Worm (Caenorhabditis elegans) whole organism, midembryonic: Measurements from ENCODE around the gene Y38A10A.2.

Source experiments
- T22C8.4 ChIP-seq: fragments of 200-800 bp; sonication (Bioruptor generic); IDR thresholded peaks from 2 replicates; pipeline ENCODE4 v1.3.6; 2022; ENCODE audit warnings: missing genetic modification characterization, missing compliant biosample characterization
- cog-1 ChIP-seq: sonication (generic microtip); optimal IDR thresholded peaks from 2 replicates; lab custom pipeline; 2016; ENCODE audit warnings: missing genetic modification characterization, missing compliant biosample characterization
- med-1 ChIP-seq: sonication (generic microtip); optimal IDR thresholded peaks from 2 replicates; lab custom pipeline; 2017; ENCODE audit warnings: missing genetic modification characterization, mild to moderate bottlenecking, missing compliant biosample characterization, antibody characterized with exemption, missing genetic modification reagents; ENCODE audit not compliant: insufficient read depth
- ztf-23 ChIP-seq: fragments of 200-800 bp; sonication (Bioruptor generic); IDR thresholded peaks from 2 replicates; pipeline ENCODE4 v1.3.6; 2022; ENCODE audit warnings: missing genetic modification reagents, missing genetic modification characterization, missing compliant biosample characterization
- ztf-29 ChIP-seq: fragments of 200-800 bp; sonication (Bioruptor generic); IDR thresholded peaks from 2 replicates; pipeline ENCODE4 v1.3.6; 2022; ENCODE audit warnings: missing genetic modification reagents, missing genetic modification characterization, missing compliant biosample characterization

- TF ChIP-seq ztf-29 (GFP tag; lab: Robert Waterston, UW) (no peak), T22C8.4 (GFP tag; lab: Robert Waterston, UW) (no peak), ztf-23 (GFP tag; lab: Robert Waterston, UW) (no peak), cog-1 (tag; lab: Kevin White, UChicago) (no peak), med-1 (GFP tag; lab: Kevin White, UChicago) (no peak)
Observed at ce11 chrV:6033512-6033911, 29.7 kb downstream of the Y38A10A.2 start.
